Worm (Caenorhabditis elegans) whole organism, young adult: ENCODE results near the gene mlcd-1.

Experiments
- sea-2 ChIP-seq: fragments of 200-800 bp; sonication (Bioruptor generic); IDR thresholded peaks from 2 replicates; pipeline ENCODE4 v1.3.6; 2022; ENCODE audit warnings: missing genetic modification characterization, missing compliant biosample characterization
- somi-1 ChIP-seq: fragments of 200-800 bp; sonication (Bioruptor generic); optimal IDR thresholded peaks from 2 replicates; lab custom pipeline; 2018; ENCODE audit warnings: mild to moderate bottlenecking, missing genetic modification characterization, missing compliant biosample characterization
- sptf-2 ChIP-seq: fragments of 200-800 bp; sonication (Bioruptor generic); optimal IDR thresholded peaks from 2 replicates; lab custom pipeline; 2018; ENCODE audit warnings: mild to moderate bottlenecking, missing genetic modification characterization, missing compliant biosample characterization

DNA sequence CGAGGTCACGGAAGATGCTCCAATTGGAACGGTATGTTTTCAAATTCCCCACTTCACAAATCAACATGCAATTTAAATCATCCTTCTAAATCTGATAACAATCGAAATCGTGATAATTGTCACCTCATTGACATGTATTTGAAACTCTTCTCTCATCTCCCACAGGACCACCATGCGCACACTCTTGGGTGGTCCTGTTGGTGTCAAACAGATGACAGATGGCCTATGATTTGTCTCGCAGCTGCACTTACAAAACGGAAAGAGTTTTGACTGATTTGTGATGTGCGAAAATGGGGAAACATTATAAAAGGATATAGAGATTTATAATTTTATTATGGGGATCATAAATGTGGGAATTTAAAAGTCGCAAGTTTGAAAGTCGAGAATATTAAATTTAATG lies 44.5 kb downstream of the mlcd-1 start:
- TF ChIP-seq sptf-2 (GFP tag; lab: Kevin White, UChicago) (no peak), sea-2 (GFP tag; lab: Robert Waterston, UW) (no peak), somi-1 (no peak)
